Worm (Caenorhabditis elegans): Measurements from ENCODE around the gene trpp-3.
A peak's percentile ranks its signal among the peaks of the same experiment; 100 is the strongest.

The trpp-3 gene

DNA sequence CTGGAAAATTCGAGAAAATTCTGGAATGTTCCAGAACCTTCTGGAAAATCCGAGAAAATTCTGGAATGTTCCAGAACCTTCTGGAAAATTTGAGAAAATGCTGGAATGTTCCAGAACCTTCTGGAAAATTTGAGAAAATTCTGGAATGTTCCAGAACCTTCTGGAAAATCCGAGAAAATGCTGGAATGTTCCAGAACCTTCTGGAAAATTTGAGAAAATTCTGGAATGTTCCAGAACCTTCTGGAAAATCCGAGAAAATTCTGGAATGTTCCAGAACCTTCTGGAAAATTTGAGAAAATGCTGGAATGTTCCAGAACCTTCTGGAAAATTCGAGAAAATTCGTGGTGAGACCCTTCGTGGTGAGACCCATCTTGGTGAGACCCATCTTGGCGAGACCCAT, 8.8 kb downstream of the trpp-3 start:
- peak; percentile 96 for TF ChIP-seq hsf-1 (GFP tag; IDR thresholded peaks at IDR 0.05)
- 0 out of 2 replicates have a peak, but pooled peaks have one; percentile 27 for TF ChIP-seq egrh-3 (GFP tag; IDR thresholded peaks at IDR 0.05)
- TF ChIP-seq pbrm-1 (GFP tag; IDR thresholded peaks at IDR 0.05) = peak; percentile 17; the same call in 1 of the 2 replicates
- 0 out of 2 replicates have a peak, but pooled peaks have one; percentile 29 for TF ChIP-seq dox-1 (GFP tag; IDR thresholded peaks at IDR 0.05)
- TF ChIP-seq F33H1.4 (GFP tag; IDR thresholded peaks at IDR 0.05) = peak; percentile 52
- peak; percentile 19; the same call in 1 of the 2 replicates for TF ChIP-seq madf-6 (GFP tag; IDR thresholded peaks at IDR 0.05)

DNA sequence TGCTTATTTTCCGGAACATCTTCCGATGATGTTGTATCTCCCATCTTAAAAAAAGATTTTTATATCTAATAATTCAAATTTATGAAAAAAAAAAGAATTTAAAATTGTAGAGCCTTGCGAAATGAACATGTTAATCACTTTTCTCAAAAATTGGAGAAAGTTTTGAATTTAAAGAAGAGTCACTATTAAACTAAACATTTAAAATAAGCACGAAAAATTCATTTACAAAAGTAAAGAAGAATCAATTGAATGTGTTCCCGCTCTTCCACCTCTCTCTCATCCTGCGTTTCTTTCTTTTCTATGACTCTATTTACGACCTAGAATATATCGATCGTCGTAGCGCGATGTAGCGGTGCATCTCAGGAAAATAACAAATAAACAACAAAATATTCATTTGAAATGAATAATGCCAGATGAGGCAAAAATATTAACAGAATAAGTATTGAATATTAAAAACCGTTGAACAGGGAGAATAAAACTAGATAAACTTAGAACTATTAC, 13.4 kb downstream of the trpp-3 start, which contains the start of gene ZK1098.3:
Gene ZK1098.3, minus strand, starts transcription at position 51 of the 501 bp plus-strand sequence.
- no peak for TF ChIP-seq madf-6 (GFP tag; IDR thresholded peaks at IDR 0.05)
- peak; percentile 2 for TF ChIP-seq attf-5 (GFP tag; optimal IDR thresholded peaks at IDR 0.05)
- TF ChIP-seq hmg-1.2 (GFP tag; IDR thresholded peaks at IDR 0.05) = peak; percentile 27; the same call in 1 of the 2 replicates
- no peak for TF ChIP-seq hlh-12 (tag; optimal IDR thresholded peaks at IDR 0.05)
- no peak for TF ChIP-seq F55B11.4 (tag; optimal IDR thresholded peaks at IDR 0.05; ENCODE audit: borderline replicate concordance, insufficient read depth)

DNA sequence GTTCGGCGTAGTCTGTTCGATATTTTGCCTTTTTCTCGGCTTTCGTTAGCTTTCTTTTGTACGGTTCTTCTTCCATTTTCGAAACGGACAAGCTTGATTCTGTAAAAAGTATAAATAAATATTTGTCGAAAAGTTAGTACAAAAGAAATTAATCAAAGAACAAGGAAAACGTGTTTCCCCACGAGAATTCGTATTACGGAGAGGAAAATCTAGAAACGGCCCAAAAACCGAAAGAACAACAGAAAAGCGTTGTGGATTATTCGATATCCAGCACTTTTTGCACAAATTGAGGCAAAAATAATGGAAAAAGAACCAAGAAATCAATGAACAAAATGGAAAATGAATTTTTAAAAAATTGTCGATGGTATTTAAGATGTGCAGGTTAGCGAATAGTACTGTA, 16.9 kb downstream of the trpp-3 start, which contains the start of gene mut-7:
Gene mut-7, minus strand, starts transcription at position 101 of the 400 bp plus-strand sequence.
- TF ChIP-seq madf-6 (GFP tag; IDR thresholded peaks at IDR 0.05) (peak; percentile 37; the same call in 1 of the 2 replicates), nfya-1 (tag; optimal IDR thresholded peaks at IDR 0.05; ENCODE audit: borderline replicate concordance, insufficient read depth) (no peak), pbrm-1 (GFP tag; IDR thresholded peaks at IDR 0.05) (no peak)

DNA sequence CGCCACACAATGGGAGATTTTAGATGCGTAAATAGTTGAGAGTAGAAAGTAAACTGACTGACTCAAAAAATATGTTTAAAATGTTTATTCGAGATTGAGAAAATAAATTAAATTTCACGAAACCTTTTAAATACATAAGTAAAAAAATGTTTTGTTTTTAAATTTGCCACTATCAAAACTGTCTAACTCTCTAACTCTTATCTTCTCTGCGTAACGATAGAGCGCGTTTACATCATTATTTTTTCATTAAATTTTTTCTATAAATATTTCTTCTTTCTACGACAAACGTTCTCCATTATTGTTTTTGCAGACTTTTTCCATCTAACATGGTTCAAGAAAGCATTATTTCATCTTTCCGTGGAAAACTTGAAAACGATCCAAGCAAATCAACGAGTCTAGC, 17.5 kb downstream of the trpp-3 start, which contains the start of gene eif-2Balpha:
Gene eif-2Balpha, plus strand, starts transcription at position 304 of the 400 bp plus-strand sequence.
- TF ChIP-seq egrh-3 (GFP tag; IDR thresholded peaks at IDR 0.05) (no peak), lsl-1 (GFP tag; optimal IDR thresholded peaks at IDR 0.05) (peak; percentile 31), attf-5 (GFP tag; optimal IDR thresholded peaks at IDR 0.05) (peak; percentile 18), mcd-1 (GFP tag; IDR thresholded peaks at IDR 0.05) (peak; percentile 44; the same call in 1 of the 2 replicates), hmg-1.2 (GFP tag; IDR thresholded peaks at IDR 0.05) (peak; percentile 51; the same call in 1 of the 2 replicates)

DNA sequence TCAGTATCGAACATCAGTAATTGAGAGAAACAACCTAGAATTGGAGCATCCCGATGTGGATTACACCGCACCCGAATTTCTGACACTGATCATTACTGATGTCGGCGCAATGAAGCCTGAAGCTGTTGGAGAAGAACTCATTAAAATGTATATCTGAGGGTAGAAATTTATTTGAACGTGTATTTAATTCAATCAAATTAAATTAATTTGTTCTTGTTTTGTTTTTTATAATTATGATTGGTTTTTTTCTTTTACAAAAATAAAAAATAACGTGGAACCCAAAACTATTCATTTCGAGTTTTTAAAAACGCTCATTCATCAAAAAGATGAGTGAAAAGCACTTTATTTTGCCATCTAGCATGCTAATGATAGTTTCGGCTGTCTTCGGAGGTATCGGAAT, 18.8 kb downstream of the trpp-3 start, which contains the start of gene ZK1098.9:
Gene ZK1098.9, plus strand, starts transcription at position 301 of the 400 bp plus-strand sequence.
- TF ChIP-seq F49E8.2 (tag; optimal IDR thresholded peaks at IDR 0.05; ENCODE audit: insufficient read depth) (no peak), aptf-2 (GFP tag; conservative IDR thresholded peaks at IDR 0.05) (no peak), nfya-1 (tag; optimal IDR thresholded peaks at IDR 0.05; ENCODE audit: borderline replicate concordance, insufficient read depth) (no peak), egl-18 (GFP tag; IDR thresholded peaks at IDR 0.05) (no peak), K12H6.12 (tag; optimal IDR thresholded peaks at IDR 0.05) (no peak), ccch-3 (GFP tag; optimal IDR thresholded peaks at IDR 0.05) (no peak)

DNA sequence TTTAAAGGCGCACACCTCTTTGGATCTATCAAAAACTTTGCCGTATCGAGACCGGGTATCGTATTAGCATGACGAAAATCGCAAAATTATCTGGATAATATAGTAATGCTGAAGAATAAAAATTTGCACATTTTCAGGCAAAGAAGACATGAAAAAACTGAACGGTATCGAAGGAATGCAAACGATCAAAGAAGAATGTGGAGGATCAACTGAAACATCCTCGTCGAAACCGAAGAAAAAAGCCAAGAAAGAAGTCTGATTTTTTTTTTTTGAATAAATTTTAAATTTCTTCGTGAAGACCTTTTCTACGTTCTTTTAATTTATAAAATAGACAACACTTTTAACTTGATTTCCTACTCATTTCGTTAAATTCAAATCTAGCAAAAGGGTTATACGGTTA, 19.5 kb downstream of the trpp-3 start, which contains the start of gene ZK1098.12:
Gene ZK1098.12, plus strand, starts transcription at position 301 of the 400 bp plus-strand sequence.
- TF ChIP-seq lin-40 (tag; optimal IDR thresholded peaks at IDR 0.05) = no peak
- no peak for TF ChIP-seq Y53F4B.3 (GFP tag; IDR thresholded peaks at IDR 0.05)
- TF ChIP-seq C17E4.6 (GFP tag; IDR thresholded peaks at IDR 0.05) = no peak
- no peak for TF ChIP-seq hmg-20 (GFP tag; IDR thresholded peaks at IDR 0.05)
- no peak for TF ChIP-seq ztf-22 (GFP tag; optimal IDR thresholded peaks at IDR 0.05)
- TF ChIP-seq F55B11.4 (tag; optimal IDR thresholded peaks at IDR 0.05; ENCODE audit: borderline replicate concordance, insufficient read depth) = no peak
- no peak for TF ChIP-seq zfh-2 (GFP tag; conservative IDR thresholded peaks at IDR 0.05)
- TF ChIP-seq ztf-3 (GFP tag; optimal IDR thresholded peaks at IDR 0.05) = no peak
- no peak for TF ChIP-seq B0019.2 (GFP tag; conservative IDR thresholded peaks at IDR 0.05)
- TF ChIP-seq akir-1 (GFP tag; optimal IDR thresholded peaks at IDR 0.05) = no peak
- TF ChIP-seq nfyb-1 (GFP tag; IDR thresholded peaks at IDR 0.05) = no peak
- TF ChIP-seq athp-1 (tag; optimal IDR thresholded peaks at IDR 0.05) = no peak
- no peak for TF ChIP-seq ama-1 (optimal IDR thresholded peaks at IDR 0.05)
- TF ChIP-seq ama-1 (GFP tag; optimal IDR thresholded peaks at IDR 0.05) = no peak
- TF ChIP-seq ztf-6 (GFP tag; IDR thresholded peaks at IDR 0.05) = no peak
- TF ChIP-seq nfya-2 (GFP tag; IDR thresholded peaks at IDR 0.05) = no peak

Measured in whole organism, young adult.